Worm (Caenorhabditis elegans): ENCODE data around the gene R02F2.1.
A peak's percentile ranks its signal among the peaks of the same experiment; 100 is the strongest.

Gene R02F2.1

ce11 chrIII:5543050-5543449 lies 41.4 kb downstream of the R02F2.1 start, which contains the start of gene D1044.6:
Gene D1044.6, minus strand, starts transcription at chrIII:5543177.
- TF ChIP-seq Y55F3AM.14 (GFP tag; optimal IDR thresholded peaks at IDR 0.05): no peak
- no peak for TF ChIP-seq unc-39 (tag; optimal IDR thresholded peaks at IDR 0.05)
- no peak for TF ChIP-seq nhr-77 (tag; optimal IDR thresholded peaks at IDR 0.05)
- no peak for TF ChIP-seq R02D3.7 (tag; optimal IDR thresholded peaks at IDR 0.05)
- TF ChIP-seq ztf-4 (tag; optimal IDR thresholded peaks at IDR 0.05): no peak
- TF ChIP-seq skn-1 (tag; optimal IDR thresholded peaks at IDR 0.05): no peak
- no peak for TF ChIP-seq elt-3 (tag; optimal IDR thresholded peaks at IDR 0.05)
- TF ChIP-seq ztf-11 (tag; optimal IDR thresholded peaks at IDR 0.05): no peak

- TF ChIP-seq unc-39 (tag; optimal IDR thresholded peaks at IDR 0.05) (no peak), nhr-6 (tag; optimal IDR thresholded peaks at IDR 0.05) (no peak), unc-55 (GFP tag; optimal IDR thresholded peaks at IDR 0.05) (no peak), nhr-77 (tag; optimal IDR thresholded peaks at IDR 0.05) (no peak), nhr-21 (tag; optimal IDR thresholded peaks at IDR 0.05) (no peak), ceh-16 (tag; optimal IDR thresholded peaks at IDR 0.05) (no peak), egl-27 (tag; optimal IDR thresholded peaks at IDR 0.05) (no peak), mbf-1 (tag; optimal IDR thresholded peaks at IDR 0.05) (no peak), F13H6.1 (tag; optimal IDR thresholded peaks at IDR 0.05) (no peak), gmeb-1 (tag; optimal IDR thresholded peaks at IDR 0.05) (no peak), ztf-11 (tag; optimal IDR thresholded peaks at IDR 0.05) (no peak), ama-1 (optimal IDR thresholded peaks at IDR 0.05) (no peak), alr-1 (tag; optimal IDR thresholded peaks at IDR 0.05) (no peak), zag-1 (tag; optimal IDR thresholded peaks at IDR 0.05) (no peak), skn-1 (tag; optimal IDR thresholded peaks at IDR 0.05) (no peak), sma-9 (GFP tag; optimal IDR thresholded peaks at IDR 0.05) (no peak), sma-9 (tag; optimal IDR thresholded peaks at IDR 0.05) (no peak), dmd-4 (tag; optimal IDR thresholded peaks at IDR 0.05) (no peak), fos-1 (tag; optimal IDR thresholded peaks at IDR 0.05) (no peak), nhr-237 (tag; optimal IDR thresholded peaks at IDR 0.05) (no peak), sma-3 (GFP tag; optimal IDR thresholded peaks at IDR 0.05) (no peak)
Observed at ce11 chrIII:5543727-5544345, 42.2 kb downstream of the R02F2.1 start, which contains the start of gene D1044.1. Gene D1044.1, plus strand, starts transcription at chrIII:5544295.

ce11 chrIII:5546309-5546708 lies 44.6 kb downstream of the R02F2.1 start:
- peak; percentile 12 for TF ChIP-seq nhr-25 (tag; optimal IDR thresholded peaks at IDR 0.05)
- peak; percentile 30 for TF ChIP-seq nhr-21 (tag; optimal IDR thresholded peaks at IDR 0.05)
- no peak for TF ChIP-seq crh-2 (tag; optimal IDR thresholded peaks at IDR 0.05)
- TF ChIP-seq ceh-16 (tag; optimal IDR thresholded peaks at IDR 0.05): no peak
- peak; percentile 21 for TF ChIP-seq C34F6.9 (tag; optimal IDR thresholded peaks at IDR 0.05)
- TF ChIP-seq unc-62 (GFP tag; optimal IDR thresholded peaks at IDR 0.05): no peak

ce11 chrIII:5546730-5547129 lies 45.0 kb downstream of the R02F2.1 start, which contains the start of gene F09F7.5:
Gene F09F7.5, plus strand, starts transcription at chrIII:5546987.
- TF ChIP-seq lin-39 (tag; optimal IDR thresholded peaks at IDR 0.05) (no peak), ceh-82 (tag; optimal IDR thresholded peaks at IDR 0.05) (no peak), F13H6.1 (tag; optimal IDR thresholded peaks at IDR 0.05) (no peak), fos-1 (tag; optimal IDR thresholded peaks at IDR 0.05) (peak; percentile 87), crh-2 (tag; optimal IDR thresholded peaks at IDR 0.05) (peak; percentile 27)

ce11 chrIII:5550193-5550592 lies 48.5 kb downstream of the R02F2.1 start:
- TF ChIP-seq nhr-129 (tag; optimal IDR thresholded peaks at IDR 0.05): peak; percentile 38
- peak; percentile 31 for TF ChIP-seq blmp-1 (tag; optimal IDR thresholded peaks at IDR 0.05; ENCODE audit: insufficient read depth)
- TF ChIP-seq nhr-21 (tag; optimal IDR thresholded peaks at IDR 0.05): peak; percentile 34
- TF ChIP-seq nhr-11 (tag; optimal IDR thresholded peaks at IDR 0.05): no peak
- peak; percentile 6 for TF ChIP-seq sma-3 (GFP tag; optimal IDR thresholded peaks at IDR 0.05)
- TF ChIP-seq nhr-25 (tag; optimal IDR thresholded peaks at IDR 0.05): peak; percentile 44
- TF ChIP-seq elt-3 (tag; optimal IDR thresholded peaks at IDR 0.05): no peak
- TF ChIP-seq sma-9 (GFP tag; optimal IDR thresholded peaks at IDR 0.05): peak; percentile 24
- TF ChIP-seq sma-9 (tag; optimal IDR thresholded peaks at IDR 0.05): no peak
- TF ChIP-seq fos-1 (tag; optimal IDR thresholded peaks at IDR 0.05): peak; percentile 29

Data from whole organism, L2 larva.